Worm (Caenorhabditis elegans) whole organism, late embryonic: ENCODE measurements around the gene mep-1.
A peak's percentile ranks its signal among the peaks of the same experiment; 100 is the strongest.

Experiments
- C08G9.2 ChIP-seq: sonication (generic microtip); optimal IDR thresholded peaks from 2 replicates; lab custom pipeline; 2016; ENCODE audit warnings: mild to moderate bottlenecking, missing genetic modification characterization, moderate library complexity, missing compliant biosample characterization
- C38D4.7 ChIP-seq: fragments of 200-800 bp; sonication (Bioruptor generic); optimal IDR thresholded peaks from 2 replicates; lab custom pipeline; 2018; ENCODE audit warnings: mild to moderate bottlenecking, missing genetic modification characterization, moderate library complexity, missing compliant biosample characterization
- F13H6.1 ChIP-seq: sonication (generic microtip); optimal IDR thresholded peaks from 2 replicates; lab custom pipeline; 2016; ENCODE audit warnings: missing genetic modification characterization, missing compliant biosample characterization
- T23F11.4 ChIP-seq: fragments of 200-800 bp; sonication (Bioruptor generic); optimal IDR thresholded peaks from 2 replicates; lab custom pipeline; 2018; ENCODE audit warnings: mild to moderate bottlenecking, missing genetic modification characterization, missing compliant biosample characterization
- ama-1 ChIP-seq: fragments of 150-350 bp; optimal IDR thresholded peaks from 2 replicates; lab custom pipeline; 2014
- ceh-18 ChIP-seq: sonication (generic microtip); optimal IDR thresholded peaks from 2 replicates; lab custom pipeline; 2016; ENCODE audit warnings: missing genetic modification characterization, missing compliant biosample characterization
- ceh-2 ChIP-seq: sonication (generic microtip); optimal IDR thresholded peaks from 2 replicates; lab custom pipeline; 2016; ENCODE audit warnings: missing genotype, missing genetic modification characterization, missing compliant biosample characterization
- ceh-22 ChIP-seq: sonication (generic microtip); optimal IDR thresholded peaks from 2 replicates; lab custom pipeline; 2017; ENCODE audit warnings: missing biosample characterization, missing genetic modification characterization
- ceh-31 ChIP-seq: sonication (generic microtip); optimal IDR thresholded peaks from 2 replicates; lab custom pipeline; 2016; ENCODE audit warnings: missing genetic modification characterization, missing compliant biosample characterization
- ceh-34 ChIP-seq: sonication (generic microtip); optimal IDR thresholded peaks from 2 replicates; lab custom pipeline; 2016; ENCODE audit warnings: mild to moderate bottlenecking, missing genetic modification characterization, missing compliant biosample characterization
- ceh-45 ChIP-seq: fragments of 200-800 bp; sonication (Bioruptor generic); IDR thresholded peaks from 2 replicates; pipeline ENCODE4 v1.3.6; 2022; ENCODE audit warnings: missing genetic modification reagents, missing genetic modification characterization, missing compliant biosample characterization
- ceh-48 ChIP-seq: sonication (generic microtip); optimal IDR thresholded peaks from 2 replicates; lab custom pipeline; 2016; ENCODE audit warnings: missing genetic modification characterization, inconsistent platforms, missing compliant biosample characterization
- dve-1 ChIP-seq: sonication (generic microtip); optimal IDR thresholded peaks from 2 replicates; lab custom pipeline; 2017; ENCODE audit warnings: antibody characterized with exemption, mild to moderate bottlenecking, missing genetic modification characterization, missing compliant biosample characterization
- elt-2 ChIP-seq: sonication (generic microtip); optimal IDR thresholded peaks from 2 replicates; lab custom pipeline; 2016; ENCODE audit warnings: missing genetic modification reagents, missing genetic modification characterization, missing compliant biosample characterization
- ets-4 ChIP-seq: sonication (generic microtip); optimal IDR thresholded peaks from 2 replicates; lab custom pipeline; 2016; ENCODE audit warnings: missing genetic modification characterization, missing compliant biosample characterization
- fax-1 ChIP-seq: sonication (generic microtip); optimal IDR thresholded peaks from 2 replicates; lab custom pipeline; 2016; ENCODE audit warnings: missing genotype, missing genetic modification characterization, missing compliant biosample characterization
- fkh-10 ChIP-seq: fragments of 150-350 bp; optimal IDR thresholded peaks from 2 replicates; lab custom pipeline; 2014; ENCODE audit warnings: missing biosample characterization, missing genetic modification reagents, missing genetic modification characterization
- gmeb-2 ChIP-seq: sonication (generic microtip); optimal IDR thresholded peaks from 2 replicates; lab custom pipeline; 2016; ENCODE audit warnings: missing genetic modification characterization, inconsistent platforms, missing compliant biosample characterization
- hlh-30 ChIP-seq: sonication (generic microtip); optimal IDR thresholded peaks from 2 replicates; lab custom pipeline; 2017; ENCODE audit warnings: antibody characterized with exemption, missing genetic modification characterization, missing compliant biosample characterization; ENCODE audit not compliant: insufficient read depth
- hlh-6 ChIP-seq: sonication (generic microtip); optimal IDR thresholded peaks from 2 replicates; lab custom pipeline; 2016; ENCODE audit warnings: missing genotype, missing genetic modification characterization, missing compliant biosample characterization
- hlh-8 ChIP-seq: sonication (generic microtip); optimal IDR thresholded peaks from 2 replicates; lab custom pipeline; 2016; ENCODE audit warnings: missing genotype, missing genetic modification characterization, missing compliant biosample characterization
- lim-6 ChIP-seq: sonication (generic microtip); optimal IDR thresholded peaks from 2 replicates; lab custom pipeline; 2016; ENCODE audit warnings: missing genetic modification characterization, missing compliant biosample characterization
- madf-2 ChIP-seq: sonication (generic microtip); optimal IDR thresholded peaks from 2 replicates; lab custom pipeline; 2017; ENCODE audit warnings: missing genetic modification characterization, missing compliant biosample characterization
- nfya-1 ChIP-seq: sonication (generic microtip); optimal IDR thresholded peaks from 2 replicates; lab custom pipeline; 2017; ENCODE audit warnings: missing genetic modification characterization, mild to moderate bottlenecking, missing compliant biosample characterization, antibody characterized with exemption, moderate library complexity
- npax-4 ChIP-seq: sonication (generic microtip); optimal IDR thresholded peaks from 2 replicates; lab custom pipeline; 2016; ENCODE audit warnings: missing genetic modification characterization, missing compliant biosample characterization
- pqm-1 ChIP-seq: sonication (generic microtip); optimal IDR thresholded peaks from 2 replicates; lab custom pipeline; 2016; ENCODE audit warnings: missing genetic modification characterization, missing compliant biosample characterization
- pros-1 ChIP-seq: fragments of 150-350 bp; optimal IDR thresholded peaks from 2 replicates; lab custom pipeline; 2014; ENCODE audit warnings: missing biosample characterization, missing genetic modification reagents, missing genetic modification characterization
- ref-2 ChIP-seq: sonication (generic microtip); optimal IDR thresholded peaks from 2 replicates; lab custom pipeline; 2016; ENCODE audit warnings: missing genetic modification characterization, missing compliant biosample characterization
- rnt-1 ChIP-seq: sonication (generic microtip); optimal IDR thresholded peaks from 2 replicates; lab custom pipeline; 2016; ENCODE audit warnings: missing genetic modification characterization, missing compliant biosample characterization
- sox-4 ChIP-seq: sonication (generic microtip); optimal IDR thresholded peaks from 2 replicates; lab custom pipeline; 2017; ENCODE audit warnings: mild to moderate bottlenecking, missing genetic modification characterization, inconsistent platforms, missing compliant biosample characterization
- syd-9 ChIP-seq: sonication (generic microtip); optimal IDR thresholded peaks from 2 replicates; lab custom pipeline; 2016; ENCODE audit warnings: mild to moderate bottlenecking, missing genetic modification characterization, moderate library complexity, missing compliant biosample characterization
- ttx-3 ChIP-seq: sonication (generic microtip); optimal IDR thresholded peaks from 2 replicates; lab custom pipeline; 2016; ENCODE audit warnings: missing genetic modification reagents, missing genetic modification characterization, missing compliant biosample characterization
- unc-3 ChIP-seq, 2 experiments: fragments of 200-800 bp in 1 of 2; sonication (Bioruptor generic) in 1 of 2; sonication (generic microtip) in 1 of 2; conservative IDR thresholded peaks in 1 of 2; optimal IDR thresholded peaks in 1 of 2; 2 replicates each; pipeline versions ENCODE4 v1.3.6 to Lab custom; 2016 to 2022; ENCODE audit warnings: missing compliant biosample characterization in 2 of 2, missing genetic modification characterization in 2 of 2, missing genetic modification reagents in 1 of 2
- unc-42 ChIP-seq: sonication (generic microtip); optimal IDR thresholded peaks from 2 replicates; lab custom pipeline; 2016; ENCODE audit warnings: missing genotype, missing genetic modification characterization, missing compliant biosample characterization
- unc-55 ChIP-seq: sonication (generic microtip); optimal IDR thresholded peaks from 2 replicates; lab custom pipeline; 2017; ENCODE audit warnings: missing biosample characterization, missing genetic modification reagents, missing genetic modification characterization

Gene mep-1

DNA sequence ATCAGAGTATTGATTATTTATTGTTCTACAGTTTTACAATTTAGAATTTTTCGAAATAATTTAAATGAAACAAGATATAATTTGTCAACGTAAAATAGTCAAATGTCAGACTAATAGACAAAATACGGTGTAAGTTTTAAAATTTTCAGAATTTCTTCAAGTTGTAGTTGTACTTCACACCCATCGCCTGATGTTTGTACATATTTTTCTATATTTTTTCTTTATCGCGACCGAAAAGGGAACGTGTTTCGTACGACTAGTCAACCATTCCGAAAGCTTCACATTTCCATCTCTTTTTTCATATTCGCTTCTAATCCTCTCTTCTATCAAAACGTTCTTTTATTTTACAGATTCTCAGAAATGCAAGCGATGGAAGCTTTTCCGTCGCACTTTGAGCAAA, 20.0 kb upstream of the mep-1 start, which contains the start of gene twk-25 (continued):
- no peak for TF ChIP-seq ceh-22 (tag; lab: Kevin White, UChicago)
- no peak for TF ChIP-seq ref-2 (tag; lab: Kevin White, UChicago)

DNA sequence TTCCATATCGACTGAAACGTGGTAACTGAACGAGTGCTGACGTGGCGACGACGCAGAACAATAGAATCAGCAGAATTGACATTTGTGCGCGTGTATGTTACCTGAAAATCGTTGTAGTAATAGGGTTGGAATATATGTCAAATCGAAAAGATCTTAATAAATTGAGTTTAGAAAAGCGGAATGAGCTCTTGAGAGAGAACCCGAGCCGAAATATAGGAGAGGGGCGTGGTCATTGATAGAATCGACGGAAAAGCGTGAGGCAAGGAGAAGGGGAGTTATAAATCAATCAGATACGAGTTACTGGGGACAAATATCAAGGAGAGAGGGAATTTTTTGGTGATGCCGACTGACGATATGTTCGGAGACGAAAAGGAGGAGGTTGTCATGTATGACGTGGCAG, 13.8 kb upstream of the mep-1 start, which contains the start of gene M04B2.6:
Gene M04B2.6 (minus strand): TSS at position 101 of the 400 bp plus-strand sequence.
- TF ChIP-seq unc-42 (tag; lab: Kevin White, UChicago) (peak; percentile 0), ttx-3 (tag; lab: Kevin White, UChicago) (no peak)

DNA sequence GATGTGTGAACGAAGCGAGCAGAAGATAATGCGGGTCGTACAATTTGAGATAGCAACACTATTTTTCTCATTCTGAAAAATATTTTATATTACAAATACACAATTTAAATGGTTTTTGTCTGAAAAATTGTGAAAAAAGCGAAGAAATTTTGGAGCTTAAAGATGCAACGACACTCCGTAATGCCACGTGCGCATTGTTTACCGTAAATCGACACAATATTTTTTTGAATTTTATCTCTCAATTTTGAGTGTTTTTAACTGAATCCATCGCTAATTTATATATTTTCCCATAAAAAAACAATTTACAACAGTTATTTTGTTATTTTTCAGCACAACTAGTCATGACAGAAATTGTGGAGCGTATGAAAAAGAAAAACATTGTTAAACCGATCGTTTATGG, 3.5 kb upstream of the mep-1 start, which contains the start of the genes M04B2.4 and gfl-1:
Gene M04B2.4 (minus strand): TSS at position 72 of the 400 bp plus-strand sequence.
Gene gfl-1 (plus strand): TSS at position 331 of the 400 bp plus-strand sequence.
- no peak for TF ChIP-seq pqm-1 (tag; lab: Kevin White, UChicago)
- peak; percentile 7 for TF ChIP-seq nfya-1 (tag; lab: Kevin White, UChicago)
- peak; percentile 36 for TF ChIP-seq elt-2 (tag; lab: Kevin White, UChicago)
- TF ChIP-seq C08G9.2 (tag; lab: Kevin White, UChicago), result no peak
- TF ChIP-seq C38D4.7 (GFP tag; lab: Kevin White, UChicago), result no peak

DNA sequence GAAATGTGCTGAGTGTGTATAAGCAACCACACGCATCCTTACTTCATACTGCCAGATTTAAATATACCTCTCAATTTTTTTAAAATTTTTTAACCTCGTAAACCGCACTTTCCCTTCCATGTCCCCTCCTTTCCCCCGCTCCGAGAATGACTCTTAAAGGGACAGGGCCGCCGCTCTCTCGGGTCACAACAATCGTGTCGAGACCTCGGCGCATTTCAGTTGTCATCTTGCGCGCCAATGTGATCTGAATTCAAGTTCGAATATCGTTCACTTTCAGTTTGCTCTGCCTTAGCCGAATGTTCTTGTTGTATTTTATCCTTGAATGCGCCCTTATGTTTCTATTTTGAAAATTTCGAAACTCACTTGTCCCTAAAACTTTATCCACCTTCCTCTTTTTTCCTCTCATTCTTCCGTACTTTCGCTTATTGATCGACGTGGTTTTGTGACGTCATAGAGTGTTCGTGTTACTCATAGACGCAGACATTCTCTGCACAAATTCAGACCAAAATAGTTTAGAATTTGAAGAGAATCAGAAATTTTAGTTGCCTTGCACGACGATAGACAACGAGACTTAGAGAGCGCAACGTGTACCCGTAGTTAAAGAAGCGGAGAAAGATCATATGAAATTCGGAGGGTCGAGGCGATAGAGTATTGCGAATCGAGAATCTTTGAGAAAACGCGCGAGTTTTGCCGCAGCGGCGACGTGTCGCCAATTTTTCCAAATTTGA, 2.1 kb upstream of the mep-1 start:
- TF ChIP-seq ceh-48 (tag; lab: Kevin White, UChicago) (peak; percentile 16), nfya-1 (tag; lab: Kevin White, UChicago) (peak; percentile 49), hlh-30 (tag; lab: Kevin White, UChicago) (no peak), ceh-31 (tag; lab: Kevin White, UChicago) (peak; percentile 22), ceh-18 (tag; lab: Kevin White, UChicago) (peak; percentile 37), unc-55 (GFP tag; lab: Kevin White, UChicago) (peak; percentile 24), ceh-2 (no peak), F13H6.1 (tag; lab: Kevin White, UChicago) (no peak), ref-2 (tag; lab: Kevin White, UChicago) (peak; percentile 6), dve-1 (peak; percentile 21), madf-2 (tag; lab: Kevin White, UChicago) (peak; percentile 99)

DNA sequence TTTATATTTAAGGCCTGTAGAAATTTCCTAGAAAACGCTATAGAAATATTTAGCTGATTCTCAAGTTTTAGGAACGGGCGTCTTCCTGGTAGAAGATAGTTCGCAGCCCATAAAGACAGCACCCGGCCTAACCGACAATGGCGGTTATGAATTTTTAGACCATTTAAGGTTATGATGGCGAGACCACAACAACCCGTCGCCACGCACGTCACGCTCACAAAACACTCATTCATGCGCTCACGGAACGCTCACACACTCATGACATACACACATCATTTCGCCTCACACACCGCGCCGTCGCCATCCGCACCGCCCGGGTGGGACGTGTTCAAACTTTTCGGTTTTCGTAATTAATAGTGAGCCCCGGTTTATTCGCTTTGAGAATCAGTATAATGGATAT, 757 bp upstream of the mep-1 start:
- TF ChIP-seq ceh-34, result no peak
- peak; percentile 1 for TF ChIP-seq hlh-30 (tag; lab: Kevin White, UChicago)

DNA sequence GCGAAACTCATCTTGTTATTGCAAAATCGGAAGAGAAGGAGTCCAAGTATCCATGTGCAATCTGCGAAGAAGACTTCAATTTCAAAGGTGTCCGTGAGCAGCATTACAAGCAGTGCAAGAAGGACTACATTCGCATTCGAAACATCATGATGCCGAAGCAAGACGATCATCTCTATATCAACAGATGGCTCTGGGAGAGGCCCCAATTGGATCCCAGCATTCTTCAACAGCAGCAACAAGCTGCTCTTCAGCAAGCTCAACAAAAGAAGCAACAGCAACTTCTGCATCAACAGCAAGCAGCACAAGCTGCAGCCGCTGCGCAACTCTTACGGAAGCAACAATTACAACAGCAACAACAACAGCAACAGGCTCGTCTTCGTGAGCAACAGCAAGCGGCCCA, 1.7 kb downstream of the mep-1 start:
- TF ChIP-seq fkh-10 (GFP tag; lab: Kevin White, UChicago) (no peak), ets-4 (no peak), ama-1 (lab: Kevin White, UChicago) (no peak), gmeb-2 (tag; lab: Kevin White, UChicago) (no peak), hlh-8 (no peak), T23F11.4 (GFP tag; lab: Kevin White, UChicago) (no peak), rnt-1 (tag; lab: Kevin White, UChicago) (no peak)

DNA sequence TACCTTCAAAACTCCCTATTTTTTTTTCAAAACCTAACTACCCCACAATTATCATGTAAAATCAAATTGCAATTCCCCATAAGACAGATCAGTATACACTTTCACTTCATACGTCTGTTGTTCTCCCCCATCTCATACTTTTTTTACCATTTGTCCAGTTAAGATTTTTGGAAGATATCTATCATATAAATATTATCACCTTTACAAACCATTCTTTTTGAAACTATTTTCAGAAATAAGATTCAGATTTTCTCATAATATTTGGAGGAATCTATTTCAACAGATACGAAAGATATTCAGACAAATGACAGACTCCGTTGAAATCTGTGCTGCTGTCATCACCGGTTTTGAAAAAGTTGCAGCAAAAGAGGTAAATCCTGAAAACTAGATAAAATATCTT, 3.3 kb downstream of the mep-1 start, which contains the start of gene M04B2.2:
Gene M04B2.2 (plus strand): TSS at position 301 of the 400 bp plus-strand sequence.
- peak; percentile 47 for TF ChIP-seq ama-1 (lab: Kevin White, UChicago)
- no peak for TF ChIP-seq T23F11.4 (GFP tag; lab: Kevin White, UChicago)

DNA sequence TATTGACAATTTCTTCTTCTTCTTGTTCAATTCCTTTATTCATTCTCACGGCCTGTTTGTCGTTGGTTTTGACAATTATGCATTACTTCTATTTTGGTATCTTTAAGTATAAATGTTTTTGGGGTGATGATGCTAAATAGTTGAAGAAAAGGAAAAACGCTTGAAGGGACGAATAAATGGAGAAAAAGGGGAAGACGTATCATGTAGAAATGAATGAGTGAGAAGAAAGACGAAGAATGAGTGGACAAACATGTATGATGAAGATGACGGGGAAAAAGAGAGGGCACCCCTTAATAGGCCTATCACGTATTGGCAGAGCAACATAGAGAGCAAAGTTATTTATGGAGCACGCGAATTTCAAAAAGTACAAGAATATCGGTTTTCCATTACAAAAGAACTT, 24.2 kb downstream of the mep-1 start, which contains the start of gene M04B2.7:
Gene M04B2.7 (minus strand): TSS at position 101 of the 400 bp plus-strand sequence.
- TF ChIP-seq rnt-1 (tag; lab: Kevin White, UChicago) (no peak), ceh-34 (no peak), ets-4 (no peak), hlh-6 (no peak), dve-1 (no peak), npax-4 (tag; lab: Kevin White, UChicago) (no peak), unc-3 (GFP tag; conservative IDR thresholded peaks at IDR 0.05; lab: Robert Waterston, UW) (no peak), unc-3 (tag; optimal IDR thresholded peaks at IDR 0.05; lab: Kevin White, UChicago) (no peak), ceh-45 (GFP tag; lab: Robert Waterston, UW) (no peak), syd-9 (tag; lab: Kevin White, UChicago) (no peak), pros-1 (no peak), lim-6 (no peak), ceh-22 (tag; lab: Kevin White, UChicago) (no peak), unc-55 (GFP tag; lab: Kevin White, UChicago) (no peak), fax-1 (tag; lab: Kevin White, UChicago) (no peak), sox-4 (tag; lab: Kevin White, UChicago) (no peak), fkh-10 (GFP tag; lab: Kevin White, UChicago) (no peak)
